Fruit fly (Drosophila melanogaster): ENCODE results near the gene SdicA.

SdicA gene

dm6 chrX:20159679-20160140 is 42.0 kb downstream of the SdicA start, which contains the start of gene Rab35 (continued):
- peak; percentile 72; the same call in 1 of the 4 replicates for TF ChIP-seq chinmo (GFP tag; IDR thresholded peaks at IDR 0.05; ENCODE audit: partially characterized antibody)
- peak; percentile 17 for TF ChIP-seq CG17829 (tag; optimal IDR thresholded peaks at IDR 0.05)
- no peak for TF ChIP-seq sim (GFP tag; IDR thresholded peaks at IDR 0.05)
- TF ChIP-seq gem (tag; optimal IDR thresholded peaks at IDR 0.05), result peak; percentile 41
- no peak for TF ChIP-seq CG5245 (GFP tag; optimal IDR thresholded peaks at IDR 0.05)
- TF ChIP-seq unpg (GFP tag; optimal IDR thresholded peaks at IDR 0.05), result peak; percentile 13
- TF ChIP-seq CG15696 (tag; optimal IDR thresholded peaks at IDR 0.05), result no peak
- peak; percentile 93 for TF ChIP-seq sna (GFP tag; IDR thresholded peaks at IDR 0.05; ENCODE audit: partially characterized antibody)
- TF ChIP-seq CG9797 (GFP tag; optimal IDR thresholded peaks at IDR 0.05), result peak; percentile 10
- peak; percentile 91 for TF ChIP-seq amos (GFP tag; IDR thresholded peaks at IDR 0.05; ENCODE audit: partially characterized antibody)
- peak; percentile 91 for TF ChIP-seq Opbp (GFP tag; IDR thresholded peaks at IDR 0.05; ENCODE audit: partially characterized antibody)
- TF ChIP-seq CG30020 (tag; optimal IDR thresholded peaks at IDR 0.05), result peak; percentile 68
- peak; percentile 3 for TF ChIP-seq CG10654 (GFP tag; optimal IDR thresholded peaks at IDR 0.05)
- TF ChIP-seq Dp (GFP tag; optimal IDR thresholded peaks at IDR 0.05), result peak; percentile 86
- no peak for TF ChIP-seq CG6689 (GFP tag; IDR thresholded peaks at IDR 0.05)
- peak; percentile 93 for TF ChIP-seq CG13287 (GFP tag; IDR thresholded peaks at IDR 0.05; ENCODE audit: partially characterized antibody)
- peak; percentile 93 for TF ChIP-seq Doc3 (GFP tag; IDR thresholded peaks at IDR 0.05; ENCODE audit: partially characterized antibody)
- TF ChIP-seq E2f2 (GFP tag; IDR thresholded peaks at IDR 0.05), result peak; percentile 90
- TF ChIP-seq CG31441 (GFP tag; IDR thresholded peaks at IDR 0.05), result peak; percentile 14; the same call in 1 of the 2 replicates
- peak; percentile 2 for TF ChIP-seq Dip3 (GFP tag; optimal IDR thresholded peaks at IDR 0.05)
- peak; percentile 23 for TF ChIP-seq Chrac-16 (GFP tag; optimal IDR thresholded peaks at IDR 0.05)
- no peak for TF ChIP-seq D19A (tag; optimal IDR thresholded peaks at IDR 0.05)
- no peak for TF ChIP-seq prd (optimal IDR thresholded peaks at IDR 0.05)
- TF ChIP-seq prd (GFP tag; IDR thresholded peaks at IDR 0.05), result peak; percentile 38; the same call in 1 of the 3 replicates
- peak; percentile 17 for TF ChIP-seq grau (tag; optimal IDR thresholded peaks at IDR 0.05)
- TF ChIP-seq pfk (GFP tag; optimal IDR thresholded peaks at IDR 0.05), result no peak
- TF ChIP-seq CG6791 (GFP tag; IDR thresholded peaks at IDR 0.05; ENCODE audit: partially characterized antibody), result peak; percentile 92
- TF ChIP-seq CG12659 (GFP tag; optimal IDR thresholded peaks at IDR 0.05), result peak; percentile 31
- TF ChIP-seq row (GFP tag; IDR thresholded peaks at IDR 0.05), result peak; percentile 65
- peak; percentile 64 for TF ChIP-seq nmo (GFP tag; optimal IDR thresholded peaks at IDR 0.05)
- no peak for TF ChIP-seq YL-1 (GFP tag; optimal IDR thresholded peaks at IDR 0.05)
- no peak for TF ChIP-seq CG7928 (GFP tag; optimal IDR thresholded peaks at IDR 0.05)
- peak; percentile 97 for TF ChIP-seq Dll (GFP tag; IDR thresholded peaks at IDR 0.05; ENCODE audit: partially characterized antibody)
- TF ChIP-seq Abd-B (GFP tag; optimal IDR thresholded peaks at IDR 0.05), result peak; percentile 3
- TF ChIP-seq CoRest (tag; optimal IDR thresholded peaks at IDR 0.05), result peak; percentile 30
- TF ChIP-seq HLH54F (GFP tag; optimal IDR thresholded peaks at IDR 0.05), result peak; percentile 4
- TF ChIP-seq CG8765 (GFP tag; IDR thresholded peaks at IDR 0.05), result no peak
- TF ChIP-seq phol (tag; optimal IDR thresholded peaks at IDR 0.05), result peak; percentile 66
- TF ChIP-seq CG1603 (tag; optimal IDR thresholded peaks at IDR 0.05), result peak; percentile 82
- peak; percentile 86 for TF ChIP-seq CG7963 (GFP tag; IDR thresholded peaks at IDR 0.05; ENCODE audit: partially characterized antibody)
- TF ChIP-seq BtbVII (GFP tag; optimal IDR thresholded peaks at IDR 0.05), result no peak
- TF ChIP-seq CG15514 (GFP tag; optimal IDR thresholded peaks at IDR 0.05), result peak; percentile 40
- peak; percentile 10 for TF ChIP-seq Mad (GFP tag; optimal IDR thresholded peaks at IDR 0.05)
- TF ChIP-seq pzg (GFP tag; optimal IDR thresholded peaks at IDR 0.05), result peak; percentile 77
- TF ChIP-seq stwl (tag; optimal IDR thresholded peaks at IDR 0.05), result peak; percentile 54

Data from whole organism, embryonic.